Worm (Caenorhabditis elegans) whole organism, L3 larva: ENCODE results near the gene ogt-1.

ENCODE experiments used
- aly-2 ChIP-seq: fragments of 150-350 bp; optimal IDR thresholded peaks from 2 replicates; lab custom pipeline; 2014; ENCODE audit warnings: missing biosample characterization, missing genetic modification characterization
- egl-27 ChIP-seq: sonication (generic microtip); optimal IDR thresholded peaks from 4 replicates; lab custom pipeline; 2017; ENCODE audit warnings: missing biosample characterization, missing genetic modification reagents, missing genetic modification characterization
- elt-3 ChIP-seq, 3 experiments: fragments of 150-350 bp in 1 of 3; sonication (generic microtip) in 2 of 3; optimal IDR thresholded peaks; 2 replicates in 2 of 3; 4 replicates in 1 of 3; lab custom pipeline; 2014 to 2017; ENCODE audit warnings: missing biosample characterization in 3 of 3, missing genetic modification characterization in 3 of 3
- fos-1 ChIP-seq: fragments of 150-350 bp; optimal IDR thresholded peaks from 2 replicates; lab custom pipeline; 2014; ENCODE audit warnings: missing biosample characterization, missing genetic modification characterization
- lin-39 ChIP-seq: fragments of 150-350 bp; optimal IDR thresholded peaks from 2 replicates; lab custom pipeline; 2018; ENCODE audit warnings: missing biosample characterization, missing genetic modification reagents, missing genetic modification characterization
- nhr-237 ChIP-seq: fragments of 150-350 bp; optimal IDR thresholded peaks from 2 replicates; lab custom pipeline; 2014; ENCODE audit warnings: missing biosample characterization, missing genetic modification characterization
- nhr-43 ChIP-seq: sonication (generic microtip); optimal IDR thresholded peaks from 2 replicates; lab custom pipeline; 2016; ENCODE audit warnings: mild to moderate bottlenecking, missing genetic modification characterization, missing compliant biosample characterization; ENCODE audit not compliant: poor library complexity, severe bottlenecking
- nhr-77 ChIP-seq: fragments of 150-350 bp; optimal IDR thresholded peaks from 2 replicates; lab custom pipeline; 2014; ENCODE audit warnings: missing biosample characterization, missing genetic modification characterization
- pqm-1 ChIP-seq: fragments of 150-350 bp; optimal IDR thresholded peaks from 2 replicates; lab custom pipeline; 2017; ENCODE audit warnings: missing biosample characterization, missing genetic modification characterization, inconsistent platforms
- sea-2 ChIP-seq: fragments of 150-350 bp; sonication (generic microtip); optimal IDR thresholded peaks from 4 replicates; lab custom pipeline; 2014; ENCODE audit warnings: missing biosample characterization, missing genetic modification reagents, missing genetic modification characterization
- skn-1 ChIP-seq: fragments of 150-350 bp; optimal IDR thresholded peaks from 2 replicates; lab custom pipeline; 2014; ENCODE audit warnings: missing biosample characterization, missing genetic modification characterization
- unc-62 ChIP-seq: fragments of 150-350 bp; sonication (generic microtip); optimal IDR thresholded peaks from 4 replicates; lab custom pipeline; 2014; ENCODE audit warnings: missing biosample characterization, missing genetic modification reagents, missing genetic modification characterization
- ztf-11 ChIP-seq: fragments of 150-350 bp; optimal IDR thresholded peaks from 2 replicates; lab custom pipeline; 2014; ENCODE audit warnings: missing biosample characterization, missing genetic modification characterization
- ztf-4 ChIP-seq: fragments of 150-350 bp; optimal IDR thresholded peaks from 2 replicates; lab custom pipeline; 2014; ENCODE audit warnings: missing biosample characterization, missing genetic modification characterization

ce11 chrIII:7096481-7096880 lies 57.1 kb downstream of the ogt-1 start:
- no peak for TF ChIP-seq pqm-1 (tag; lab: Kevin White, UChicago)
- TF ChIP-seq fos-1 = no peak
- no peak for TF ChIP-seq nhr-77 (tag; lab: Kevin White, UChicago)
- no peak for TF ChIP-seq nhr-237 (tag; lab: Kevin White, UChicago)
- no peak for TF ChIP-seq ztf-11
- no peak for TF ChIP-seq lin-39
- TF ChIP-seq aly-2 (tag; lab: Kevin White, UChicago) = no peak
- no peak for TF ChIP-seq unc-62
- TF ChIP-seq elt-3 (tag; optimal IDR thresholded peaks at IDR 0.05; lab: Kevin White, UChicago) = no peak
- no peak for TF ChIP-seq nhr-43 (tag; lab: Kevin White, UChicago)
- no peak for TF ChIP-seq skn-1 (tag; lab: Kevin White, UChicago)
- no peak for TF ChIP-seq egl-27
- no peak for TF ChIP-seq ztf-4
- TF ChIP-seq sea-2 (GFP tag; lab: Kevin White, UChicago) = no peak
